Worm (Caenorhabditis elegans) whole organism, L4 larva: Measurements from ENCODE around the gene spp-16.

Experiments used
- F10B5.3 ChIP-seq: sonication (generic microtip); optimal IDR thresholded peaks from 2 replicates; lab custom pipeline; 2016; ENCODE audit warnings: mild to moderate bottlenecking, missing genetic modification characterization, missing compliant biosample characterization
- F26F4.8 ChIP-seq: fragments of 200-800 bp; sonication (Bioruptor generic); conservative IDR thresholded peaks from 2 replicates; pipeline ENCODE4 v1.3.6; 2022; ENCODE audit warnings: missing genetic modification characterization, missing compliant biosample characterization
- F37D6.2 ChIP-seq: sonication (generic microtip); optimal IDR thresholded peaks from 2 replicates; lab custom pipeline; 2016; ENCODE audit warnings: mild to moderate bottlenecking, missing genetic modification characterization, missing compliant biosample characterization
- F49E8.2 ChIP-seq: sonication (generic microtip); optimal IDR thresholded peaks from 2 replicates; lab custom pipeline; 2016; ENCODE audit warnings: missing compliant biosample characterization, mild to moderate bottlenecking, missing genetic modification characterization, borderline replicate concordance
- R02D3.7 ChIP-seq: fragments of 150-350 bp; sonication (generic microtip); optimal IDR thresholded peaks from 3 replicates; lab custom pipeline; 2014; ENCODE audit warnings: missing biosample characterization, missing genetic modification characterization
- T20F7.1 ChIP-seq: fragments of 200-800 bp; sonication (Bioruptor generic); optimal IDR thresholded peaks from 2 replicates; lab custom pipeline; 2018; ENCODE audit warnings: mild to moderate bottlenecking, missing genetic modification characterization, missing compliant biosample characterization
- Y105C5A.15 ChIP-seq: fragments of 200-800 bp; sonication (Bioruptor generic); IDR thresholded peaks from 2 replicates; pipeline ENCODE4 v1.3.6; 2022; ENCODE audit warnings: missing genetic modification characterization, missing compliant biosample characterization
- Y48G9A.11 ChIP-seq: fragments of 200-800 bp; sonication (Bioruptor generic); IDR thresholded peaks from 2 replicates; pipeline ENCODE4 v1.3.6; 2022; ENCODE audit warnings: missing genetic modification reagents, missing genetic modification characterization, missing compliant biosample characterization
- ZK546.5 ChIP-seq, 2 experiments: sonication (generic microtip); optimal IDR thresholded peaks; 2 replicates each; lab custom pipeline; 2017; ENCODE audit warnings: missing biosample characterization in 2 of 2, missing genetic modification characterization in 2 of 2
- aha-1 ChIP-seq: fragments of 150-350 bp; peaks from one replicate; lab custom pipeline; 2014; ENCODE audit warnings: missing biosample characterization, missing genetic modification characterization
- aly-2 ChIP-seq: sonication (generic microtip); optimal IDR thresholded peaks from 2 replicates; lab custom pipeline; 2018; ENCODE audit warnings: missing biosample characterization, missing genetic modification characterization
- ama-1 ChIP-seq: fragments of 150-350 bp; optimal IDR thresholded peaks from 2 replicates; lab custom pipeline; 2014; ENCODE audit warnings: inconsistent platforms, mixed read lengths
- arid-1 ChIP-seq: fragments of 200-800 bp; sonication (Bioruptor generic); conservative IDR thresholded peaks from 2 replicates; pipeline ENCODE4 v1.3.6; 2022; ENCODE audit warnings: missing genetic modification reagents, missing genetic modification characterization, missing compliant biosample characterization
- attf-4 ChIP-seq: sonication (generic microtip); optimal IDR thresholded peaks from 3 replicates; lab custom pipeline; 2017; ENCODE audit warnings: missing biosample characterization, missing genetic modification characterization
- ceh-20 ChIP-seq: fragments of 200-800 bp; sonication (Bioruptor generic); IDR thresholded peaks from 2 replicates; pipeline ENCODE4 v1.3.6; 2022; ENCODE audit warnings: missing genetic modification reagents, missing genetic modification characterization, missing compliant biosample characterization
- ceh-28 ChIP-seq: fragments of 150-350 bp; optimal IDR thresholded peaks from 2 replicates; lab custom pipeline; 2014; ENCODE audit warnings: missing biosample characterization, missing genetic modification reagents, missing genetic modification characterization
- ceh-32 ChIP-seq: sonication (generic microtip); optimal IDR thresholded peaks from 2 replicates; lab custom pipeline; 2016; ENCODE audit warnings: mild to moderate bottlenecking, missing genetic modification characterization, missing compliant biosample characterization; ENCODE audit not compliant: poor library complexity
- ceh-44 ChIP-seq: fragments of 200-800 bp; sonication (Bioruptor generic); IDR thresholded peaks from 2 replicates; pipeline ENCODE4 v1.3.6; 2022; ENCODE audit warnings: missing genetic modification reagents, missing genetic modification characterization, missing compliant biosample characterization
- ctbp-1 ChIP-seq: fragments of 200-800 bp; sonication (Bioruptor generic); IDR thresholded peaks from 2 replicates; pipeline ENCODE4 v1.3.6; 2022; ENCODE audit warnings: missing genetic modification reagents, missing genetic modification characterization, missing compliant biosample characterization
- daf-12 ChIP-seq: fragments of 150-350 bp; optimal IDR thresholded peaks from 2 replicates; lab custom pipeline; 2014; ENCODE audit warnings: missing biosample characterization, missing genetic modification reagents, missing genetic modification characterization
- daf-16 ChIP-seq, 3 experiments: sonication (generic microtip); optimal IDR thresholded peaks; 2 replicates each; lab custom pipeline; 2016 to 2017; ENCODE audit warnings: missing genetic modification characterization in 3 of 3, missing genetic modification reagents in 3 of 3, mild to moderate bottlenecking in 2 of 3, missing compliant biosample characterization in 2 of 3, missing biosample characterization in 1 of 3, moderate library complexity in 1 of 3
- dmd-6 ChIP-seq: fragments of 200-800 bp; sonication (Bioruptor generic); IDR thresholded peaks from 2 replicates; pipeline ENCODE4 v1.3.6; 2022; ENCODE audit warnings: missing genetic modification reagents, missing genetic modification characterization, missing compliant biosample characterization
- dmd-8 ChIP-seq: fragments of 200-800 bp; sonication (Bioruptor generic); IDR thresholded peaks from 2 replicates; pipeline ENCODE4 v1.3.6; 2022; ENCODE audit warnings: missing genetic modification characterization, missing compliant biosample characterization
- dpl-1 ChIP-seq: fragments of 150-350 bp; optimal IDR thresholded peaks from 2 replicates; lab custom pipeline; 2014; ENCODE audit warnings: missing biosample characterization, missing genetic modification reagents, missing genetic modification characterization
- dve-1 ChIP-seq: sonication (generic microtip); optimal IDR thresholded peaks from 2 replicates; lab custom pipeline; 2017; ENCODE audit warnings: antibody characterized with exemption, mild to moderate bottlenecking, missing genetic modification characterization, missing compliant biosample characterization; ENCODE audit not compliant: insufficient read depth
- fkh-10 ChIP-seq: fragments of 150-350 bp; optimal IDR thresholded peaks from 2 replicates; lab custom pipeline; 2014; ENCODE audit warnings: missing biosample characterization, missing genetic modification reagents, missing genetic modification characterization
- hif-1 ChIP-seq, 2 experiments: sonication (generic microtip); optimal IDR thresholded peaks; 2 replicates each; lab custom pipeline; 2016 to 2017; ENCODE audit warnings: missing compliant biosample characterization in 2 of 2, missing genetic modification characterization in 2 of 2, missing genetic modification reagents in 2 of 2, missing genotype in 2 of 2, mild to moderate bottlenecking in 1 of 2
- hlh-11 ChIP-seq: fragments of 200-800 bp; sonication (Bioruptor generic); optimal IDR thresholded peaks from 2 replicates; lab custom pipeline; 2018; ENCODE audit warnings: mild to moderate bottlenecking, missing genetic modification characterization, missing compliant biosample characterization
- jun-1 ChIP-seq: fragments of 150-350 bp; optimal IDR thresholded peaks from 2 replicates; lab custom pipeline; 2014; ENCODE audit warnings: missing biosample characterization, missing genetic modification reagents, missing genetic modification characterization
- lim-7 ChIP-seq: fragments of 200-800 bp; sonication (Bioruptor generic); IDR thresholded peaks from 2 replicates; pipeline ENCODE4 v1.3.6; 2022; ENCODE audit warnings: missing genetic modification characterization, missing compliant biosample characterization
- lin-13 ChIP-seq: fragments of 150-350 bp; optimal IDR thresholded peaks from 2 replicates; lab custom pipeline; 2014; ENCODE audit warnings: missing biosample characterization, missing genetic modification reagents, missing genetic modification characterization
- lin-15B ChIP-seq: fragments of 150-350 bp; sonication (generic microtip); optimal IDR thresholded peaks from 3 replicates; lab custom pipeline; 2014; ENCODE audit warnings: missing biosample characterization, missing genetic modification characterization
- lin-29 ChIP-seq: fragments of 200-800 bp; sonication (Bioruptor generic); IDR thresholded peaks from 2 replicates; pipeline ENCODE4 v1.3.6; 2022; ENCODE audit warnings: missing genetic modification reagents, missing genetic modification characterization, missing compliant biosample characterization
- lsy-2 ChIP-seq, 2 experiments: fragments of 150-350 bp in 1 of 2; sonication (generic microtip) in 1 of 2; optimal IDR thresholded peaks; 2 replicates each; lab custom pipeline; 2014 to 2017; ENCODE audit warnings: missing biosample characterization in 2 of 2, missing genetic modification characterization in 2 of 2
- madf-5 ChIP-seq, 2 experiments: fragments of 200-800 bp; sonication (Bioruptor generic); IDR thresholded peaks; 2 replicates each; pipeline ENCODE4 v1.3.6; 2022; ENCODE audit warnings: missing compliant biosample characterization in 2 of 2, missing genetic modification characterization in 2 of 2
- mdt-29 ChIP-seq: fragments of 200-800 bp; sonication (Bioruptor generic); IDR thresholded peaks from 2 replicates; pipeline ENCODE4 v1.3.6; 2022; ENCODE audit warnings: missing genetic modification reagents, missing genetic modification characterization, missing compliant biosample characterization
- nhr-10 ChIP-seq: fragments of 150-350 bp; optimal IDR thresholded peaks from 2 replicates; lab custom pipeline; 2014; ENCODE audit warnings: missing biosample characterization, missing genetic modification characterization
- nhr-237 ChIP-seq: sonication (generic microtip); optimal IDR thresholded peaks from 2 replicates; lab custom pipeline; 2017; ENCODE audit warnings: missing biosample characterization, missing genetic modification characterization
- nhr-41 ChIP-seq: fragments of 200-800 bp; sonication (Bioruptor generic); IDR thresholded peaks from 2 replicates; pipeline ENCODE4 v1.3.6; 2022; ENCODE audit warnings: missing genetic modification reagents, missing genetic modification characterization, missing compliant biosample characterization
- nhr-42 ChIP-seq: fragments of 200-800 bp; sonication (Bioruptor generic); IDR thresholded peaks from 2 replicates; pipeline ENCODE4 v1.3.6; 2022; ENCODE audit warnings: missing genetic modification characterization, missing compliant biosample characterization
- nhr-6 ChIP-seq: fragments of 150-350 bp; optimal IDR thresholded peaks from 2 replicates; lab custom pipeline; 2014; ENCODE audit warnings: missing biosample characterization, missing genetic modification characterization
- nhr-77 ChIP-seq: fragments of 150-350 bp; optimal IDR thresholded peaks from 2 replicates; lab custom pipeline; 2014; ENCODE audit warnings: missing biosample characterization, missing genetic modification characterization
- set-16 ChIP-seq: fragments of 200-800 bp; sonication (Bioruptor generic); IDR thresholded peaks from 2 replicates; pipeline ENCODE4 v1.3.6; 2022; ENCODE audit warnings: missing genetic modification reagents, missing genetic modification characterization, missing compliant biosample characterization
- tag-97 ChIP-seq: fragments of 200-800 bp; sonication (Bioruptor generic); IDR thresholded peaks from 2 replicates; pipeline ENCODE4 v1.3.6; 2022; ENCODE audit warnings: missing genetic modification characterization, missing compliant biosample characterization
- unc-130 ChIP-seq: sonication (generic microtip); optimal IDR thresholded peaks from 2 replicates; lab custom pipeline; 2016; ENCODE audit warnings: missing genetic modification reagents, missing genetic modification characterization, missing compliant biosample characterization
- unc-39 ChIP-seq: sonication (generic microtip); optimal IDR thresholded peaks from 2 replicates; lab custom pipeline; 2017; ENCODE audit warnings: missing biosample characterization, missing genetic modification characterization
- unc-62 ChIP-seq, 3 experiments: fragments of 150-350 bp in 1 of 3; sonication (generic microtip); optimal IDR thresholded peaks in 2 of 3; peaks in 1 of 3; 1 replicate in 1 of 3; 2 replicates in 2 of 3; lab custom pipeline; 2014 to 2017; ENCODE audit warnings: missing biosample characterization in 3 of 3, missing genetic modification characterization in 3 of 3, missing genetic modification reagents in 3 of 3, missing genotype in 1 of 3
- vab-7 ChIP-seq: fragments of 200-800 bp; sonication (Bioruptor generic); IDR thresholded peaks from 2 replicates; pipeline ENCODE4 v1.3.6; 2022; ENCODE audit warnings: missing genetic modification reagents, missing genetic modification characterization, missing compliant biosample characterization
- zag-1 ChIP-seq: fragments of 150-350 bp; optimal IDR thresholded peaks from 2 replicates; lab custom pipeline; 2014; ENCODE audit warnings: missing biosample characterization, missing genetic modification characterization
- zfp-3 ChIP-seq: fragments of 200-800 bp; sonication (Bioruptor generic); conservative IDR thresholded peaks from 2 replicates; pipeline ENCODE4 v1.3.6; 2022; ENCODE audit warnings: missing genetic modification reagents, missing genetic modification characterization, missing compliant biosample characterization
- zip-11 ChIP-seq: fragments of 200-800 bp; sonication (Bioruptor generic); IDR thresholded peaks from 2 replicates; pipeline ENCODE4 v1.3.6; 2022; ENCODE audit warnings: missing genetic modification characterization, missing compliant biosample characterization
- zip-2 ChIP-seq: fragments of 150-350 bp; optimal IDR thresholded peaks from 2 replicates; lab custom pipeline; 2014; ENCODE audit warnings: missing biosample characterization, missing genetic modification characterization

The spp-16 gene

DNA sequence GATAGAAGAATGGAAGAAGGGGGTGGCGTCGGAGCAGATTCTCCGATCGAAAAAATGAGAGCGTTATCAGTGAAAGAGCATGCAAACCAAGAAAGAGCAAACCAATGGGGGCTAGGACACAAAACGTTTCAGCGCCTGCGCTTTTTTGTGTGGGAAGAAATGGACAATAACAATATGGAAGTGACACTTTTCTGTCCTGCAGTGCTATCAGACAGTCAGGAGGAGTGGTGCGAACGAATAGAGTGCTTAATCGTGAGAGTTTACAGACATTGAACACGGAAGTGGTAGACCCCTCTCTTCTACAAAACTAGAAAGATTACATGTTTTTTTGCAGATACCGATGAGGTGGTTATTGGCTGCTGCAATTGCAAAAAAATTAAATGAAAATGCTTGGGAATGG lies 45.7 kb downstream of the spp-16 start:
- TF ChIP-seq zip-2 (no peak), lin-13 (GFP tag; lab: Kevin White, UChicago) (no peak), zip-11 (no peak), vab-7 (GFP tag; lab: Robert Waterston, UW) (no peak), unc-62 (GFP tag; optimal IDR thresholded peaks at IDR 0.05 in 1 of 2; lab: Kevin White, UChicago) (peak in 1 of 2 experiments; percentile 87), unc-62 (tag; optimal IDR thresholded peaks at IDR 0.05; lab: Kevin White, UChicago) (no peak), ceh-20 (GFP tag; lab: Robert Waterston, UW) (no peak), nhr-10 (tag; lab: Kevin White, UChicago) (no peak), arid-1 (no peak), dve-1 (tag; lab: Kevin White, UChicago) (peak; percentile 80), aly-2 (tag; lab: Kevin White, UChicago) (no peak), F37D6.2 (tag; lab: Kevin White, UChicago) (no peak), ctbp-1 (no peak), nhr-42 (GFP tag; lab: Robert Waterston, UW) (no peak), F10B5.3 (tag; lab: Kevin White, UChicago) (no peak), lin-29 (no peak), zag-1 (no peak), F26F4.8 (0 out of 2 replicates have a peak, but pooled peaks have one; percentile 29), ZK546.5 (tag; optimal IDR thresholded peaks at IDR 0.05; lab: Kevin White, UChicago) (no peak), attf-4 (no peak), F49E8.2 (tag; lab: Kevin White, UChicago) (no peak), nhr-41 (GFP tag; lab: Robert Waterston, UW) (0 out of 2 replicates have a peak, but pooled peaks have one; percentile 30), daf-12 (tag; lab: Kevin White, UChicago) (no peak), lsy-2 (tag; optimal IDR thresholded peaks at IDR 0.05; lab: Kevin White, UChicago) (no peak), unc-39 (no peak), set-16 (GFP tag; lab: Robert Waterston, UW) (no peak), dmd-8 (no peak), hif-1 (tag; optimal IDR thresholded peaks at IDR 0.05; lab: Kevin White, UChicago) (peak in 1 of 2 experiments; percentile 40), zfp-3 (GFP tag; lab: Robert Waterston, UW) (no peak), aha-1 (tag; lab: Kevin White, UChicago) (no peak), T20F7.1 (GFP tag; lab: Kevin White, UChicago) (no peak), tag-97 (GFP tag; lab: Robert Waterston, UW) (no peak), jun-1 (tag; lab: Kevin White, UChicago) (peak; percentile 42), unc-130 (no peak), lim-7 (GFP tag; lab: Robert Waterston, UW) (no peak), nhr-237 (no peak), ceh-32 (no peak), ama-1 (lab: Kevin White, UChicago) (no peak), hlh-11 (tag; lab: Kevin White, UChicago) (peak; percentile 89), daf-16 (GFP tag; optimal IDR thresholded peaks at IDR 0.05; lab: Kevin White, UChicago) (peak in 1 of 2 experiments; percentile 44), daf-16 (tag; optimal IDR thresholded peaks at IDR 0.05; lab: Kevin White, UChicago) (peak; percentile 93), dmd-6 (peak; percentile 97), Y48G9A.11 (GFP tag; lab: Robert Waterston, UW) (no peak), Y105C5A.15 (GFP tag; lab: Robert Waterston, UW) (no peak), fkh-10 (GFP tag; lab: Kevin White, UChicago) (no peak), dpl-1 (GFP tag; lab: Kevin White, UChicago) (no peak), madf-5 (GFP tag; IDR thresholded peaks at IDR 0.05; lab: Robert Waterston, UW) (no peak), ceh-44 (GFP tag; lab: Robert Waterston, UW) (no peak), ceh-28 (tag; lab: Kevin White, UChicago) (no peak), mdt-29 (no peak), nhr-77 (tag; lab: Kevin White, UChicago) (peak; percentile 59), nhr-6 (tag; lab: Kevin White, UChicago) (no peak), lin-15B (tag; lab: Kevin White, UChicago) (no peak), R02D3.7 (tag; lab: Kevin White, UChicago) (no peak)
